Worm (Caenorhabditis elegans): ENCODE measurements around the gene cut-4.

ce11 chrII:10445738-10446137 lies 9.8 kb downstream of the cut-4 start:
- TF ChIP-seq snpc-4 (tag; optimal IDR thresholded peaks at IDR 0.05) (no peak), lsy-2 (tag; optimal IDR thresholded peaks at IDR 0.05) (no peak), sptf-1 (tag; optimal IDR thresholded peaks at IDR 0.05) (no peak), elt-3 (tag; optimal IDR thresholded peaks at IDR 0.05) (no peak), unc-62 (GFP tag; optimal IDR thresholded peaks at IDR 0.05) (no peak), lin-13 (tag; optimal IDR thresholded peaks at IDR 0.05) (no peak), elt-1 (tag; optimal IDR thresholded peaks at IDR 0.05; ENCODE audit: borderline replicate concordance, insufficient read depth) (no peak)
